Fruit fly (Drosophila melanogaster) S2 (cell line): ENCODE results near the gene smash.

Experiments used
- CG8478 ChIP-seq: fragments of >200 bp; optimal IDR thresholded peaks from 2 replicates; lab custom pipeline; 2018
- CTCF ChIP-seq, 2 experiments: fragments of >200 bp; optimal IDR thresholded peaks; 2 replicates each; lab custom pipeline; 2018

DNA sequence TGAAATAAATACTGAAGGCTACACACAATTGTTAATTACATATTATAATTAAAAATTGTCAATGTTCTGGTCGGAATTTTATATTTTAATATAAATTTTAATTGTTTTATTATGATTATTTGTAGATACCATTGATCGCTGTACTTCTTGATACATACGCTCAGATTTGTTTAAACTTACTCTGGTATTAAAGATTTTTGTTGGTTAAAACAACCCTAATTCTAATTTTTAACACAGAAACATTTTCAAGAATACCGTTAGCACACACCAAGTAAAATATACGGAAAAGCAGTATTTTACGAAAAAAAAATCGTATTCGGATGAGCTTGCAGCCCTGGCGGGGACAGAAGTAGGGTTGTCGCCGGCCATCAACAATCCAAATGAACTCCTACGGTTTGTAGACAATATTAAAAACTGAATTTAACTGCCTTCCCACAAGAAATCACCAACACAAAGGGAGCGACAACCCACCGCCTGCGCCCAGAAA, 17.7 kb upstream of the smash start, which contains the start of the genes CG9775, MED31 and slx1:
- TF ChIP-seq CG8478 (lab: Kevin White, UChicago): no peak
- TF ChIP-seq CTCF (optimal IDR thresholded peaks at IDR 0.05; lab: Kevin White, UChicago): no peak
